Worm (Caenorhabditis elegans): ENCODE data around the gene W01B6.6.

- TF ChIP-seq him-1 (tag; optimal IDR thresholded peaks at IDR 0.05) (no peak), dao-5 (tag; optimal IDR thresholded peaks at IDR 0.05) (no peak)
Observed at ce11 chrIV:10122205-10122604, 41.3 kb downstream of the W01B6.6 start, which contains the start of gene irld-21.
